Fruit fly (Drosophila melanogaster) whole organism, prepupa: ENCODE results near the gene OdsH.

ENCODE experiments used
- CG10631 ChIP-seq: fragments of 200-800 bp; sonication (Bioruptor generic); optimal IDR thresholded peaks from 2 replicates; lab custom pipeline; 2016; ENCODE audit warnings: missing biosample characterization, missing genetic modification characterization
- CG10669 ChIP-seq: fragments of 200-800 bp; sonication (Bioruptor generic); optimal IDR thresholded peaks from 3 replicates; lab custom pipeline; 2018; ENCODE audit warnings: missing biosample characterization, mild to moderate bottlenecking, missing genetic modification characterization, moderate library complexity
- CG11294 ChIP-seq: fragments of 200-800 bp; sonication (Bioruptor generic); IDR thresholded peaks from 2 replicates; pipeline ENCODE4 v1.3.6; 2022; ENCODE audit warnings: missing biosample characterization, missing genetic modification characterization
- CG15336 ChIP-seq: fragments of 200-800 bp; sonication (Bioruptor generic); IDR thresholded peaks from 2 replicates; pipeline ENCODE4 v1.3.6; 2022; ENCODE audit warnings: missing biosample characterization, missing genetic modification characterization
- CG16779 ChIP-seq: fragments of 200-800 bp; sonication (Bioruptor generic); optimal IDR thresholded peaks from 3 replicates; lab custom pipeline; 2017; ENCODE audit warnings: missing biosample characterization, mild to moderate bottlenecking, missing genetic modification characterization
- CG3032 ChIP-seq: fragments of 200-800 bp; optimal IDR thresholded peaks from 2 replicates; lab custom pipeline; 2019; ENCODE audit warnings: missing biosample characterization, mild to moderate bottlenecking, missing genetic modification characterization, moderate library complexity
- CG31627 ChIP-seq: fragments of 200-800 bp; sonication (Bioruptor generic); optimal IDR thresholded peaks from 3 replicates; lab custom pipeline; 2016; ENCODE audit warnings: missing biosample characterization, missing genetic modification characterization
- CG32006 ChIP-seq: fragments of 200-800 bp; sonication (Bioruptor generic); optimal IDR thresholded peaks from 3 replicates; lab custom pipeline; 2017; ENCODE audit warnings: missing biosample characterization, mild to moderate bottlenecking, missing genetic modification characterization
- CG34406 ChIP-seq: fragments of 200-800 bp; sonication (Bioruptor generic); optimal IDR thresholded peaks from 3 replicates; lab custom pipeline; 2016; ENCODE audit warnings: missing biosample characterization, missing genetic modification characterization
- CG3919 ChIP-seq: fragments of 200-800 bp; sonication (Bioruptor generic); optimal IDR thresholded peaks from 3 replicates; lab custom pipeline; 2016; ENCODE audit warnings: missing biosample characterization, missing genetic modification characterization
- CG4318 ChIP-seq: fragments of 200-800 bp; sonication (Bioruptor generic); optimal IDR thresholded peaks from 3 replicates; lab custom pipeline; 2017; ENCODE audit warnings: missing biosample characterization, mild to moderate bottlenecking, missing genetic modification characterization
- CG6163 ChIP-seq: fragments of 200-800 bp; sonication (Bioruptor generic); IDR thresholded peaks from 3 replicates; pipeline ENCODE4 v1.3.6; 2022; ENCODE audit warnings: missing biosample characterization, missing genetic modification characterization
- CG6276 ChIP-seq: fragments of 200-800 bp; sonication (Bioruptor generic); optimal IDR thresholded peaks from 2 replicates; lab custom pipeline; 2017; ENCODE audit warnings: missing biosample characterization, mild to moderate bottlenecking, missing genetic modification characterization
- CG6792 ChIP-seq: fragments of 200-800 bp; sonication (Bioruptor generic); optimal IDR thresholded peaks from 3 replicates; lab custom pipeline; 2016; ENCODE audit warnings: missing biosample characterization, missing genetic modification characterization
- CG6808 ChIP-seq: fragments of 200-800 bp; sonication (Bioruptor generic); optimal IDR thresholded peaks from 3 replicates; lab custom pipeline; 2017; ENCODE audit warnings: missing biosample characterization, missing genetic modification characterization, mild to moderate bottlenecking, moderate library complexity, missing genetic modification reagents
- CG6854 ChIP-seq: fragments of 200-800 bp; sonication (Bioruptor generic); optimal IDR thresholded peaks from 2 replicates; lab custom pipeline; 2017; ENCODE audit warnings: missing biosample characterization, mild to moderate bottlenecking, missing genetic modification characterization
- CG7368 ChIP-seq: fragments of 200-800 bp; sonication (Bioruptor generic); optimal IDR thresholded peaks from 3 replicates; lab custom pipeline; 2016; ENCODE audit warnings: missing biosample characterization, missing genetic modification characterization
- CG8119 ChIP-seq: fragments of 200-800 bp; sonication (Bioruptor generic); IDR thresholded peaks from 3 replicates; pipeline ENCODE4 v1.3.6; 2022; ENCODE audit warnings: missing biosample characterization, missing genetic modification characterization
- CG8319 ChIP-seq: fragments of 200-800 bp; sonication (Bioruptor generic); optimal IDR thresholded peaks from 3 replicates; lab custom pipeline; 2016; ENCODE audit warnings: missing biosample characterization, missing genetic modification characterization
- CG8632 ChIP-seq: fragments of 200-800 bp; sonication (Bioruptor generic); optimal IDR thresholded peaks from 3 replicates; lab custom pipeline; 2016; ENCODE audit warnings: missing biosample characterization, missing genetic modification characterization
- CG9139 ChIP-seq: fragments of 200-800 bp; sonication (Bioruptor generic); optimal IDR thresholded peaks from 3 replicates; lab custom pipeline; 2017; ENCODE audit warnings: missing biosample characterization, mild to moderate bottlenecking, missing genetic modification characterization
- Eip78C ChIP-seq: fragments of 200-800 bp; sonication (Bioruptor generic); peaks from one replicate; lab custom pipeline; 2016; ENCODE audit warnings: missing biosample characterization, missing genetic modification characterization
- Ets96B ChIP-seq: fragments of 200-800 bp; optimal IDR thresholded peaks from 2 replicates; lab custom pipeline; 2019; ENCODE audit warnings: missing biosample characterization, mild to moderate bottlenecking, missing genetic modification characterization, moderate library complexity
- Gug ChIP-seq: fragments of 200-800 bp; sonication (Bioruptor generic); IDR thresholded peaks from 2 replicates; pipeline ENCODE4 v1.3.6; 2022; ENCODE audit warnings: missing biosample characterization, missing genetic modification characterization
- Hr38 ChIP-seq: sonication (Bioruptor generic); optimal IDR thresholded peaks from 2 replicates; lab custom pipeline; 2016; ENCODE audit warnings: missing biosample characterization, missing genetic modification characterization
- Hr4 ChIP-seq: fragments of 200-800 bp; sonication (Bioruptor generic); optimal IDR thresholded peaks from 3 replicates; lab custom pipeline; 2016; ENCODE audit warnings: missing biosample characterization, missing genetic modification characterization
- Lpt ChIP-seq: fragments of 200-800 bp; sonication (Bioruptor generic); optimal IDR thresholded peaks from 3 replicates; lab custom pipeline; 2016; ENCODE audit warnings: missing biosample characterization, missing genetic modification characterization
- Met ChIP-seq: fragments of 200-800 bp; sonication (Bioruptor generic); optimal IDR thresholded peaks from 3 replicates; lab custom pipeline; 2016; ENCODE audit warnings: missing biosample characterization, missing genetic modification characterization
- OdsH ChIP-seq: fragments of 200-800 bp; sonication (Bioruptor generic); optimal IDR thresholded peaks from 3 replicates; lab custom pipeline; 2016; ENCODE audit warnings: missing biosample characterization, missing genetic modification characterization
- Sox14 ChIP-seq: fragments of 200-800 bp; sonication (Bioruptor generic); optimal IDR thresholded peaks from 3 replicates; lab custom pipeline; 2016; ENCODE audit warnings: missing biosample characterization, missing genetic modification characterization
- Sox15 ChIP-seq: fragments of 200-800 bp; sonication (Bioruptor generic); optimal IDR thresholded peaks from 3 replicates; lab custom pipeline; 2016; ENCODE audit warnings: missing biosample characterization, missing genetic modification characterization
- dsx ChIP-seq: fragments of 200-800 bp; optimal IDR thresholded peaks from 3 replicates; lab custom pipeline; 2019; ENCODE audit warnings: missing biosample characterization, mild to moderate bottlenecking, missing genetic modification characterization, moderate library complexity; ENCODE audit not compliant: poor library complexity, severe bottlenecking
- eg ChIP-seq: fragments of 200-800 bp; sonication (Bioruptor generic); IDR thresholded peaks from 3 replicates; pipeline ENCODE4 v1.3.6; 2022; ENCODE audit warnings: missing biosample characterization, missing genetic modification characterization
- fd59A ChIP-seq: fragments of 200-800 bp; sonication (Bioruptor generic); optimal IDR thresholded peaks from 2 replicates; lab custom pipeline; 2017; ENCODE audit warnings: missing biosample characterization, mild to moderate bottlenecking, missing genetic modification characterization, missing genetic modification reagents
- fd85E ChIP-seq: fragments of 200-800 bp; sonication (Bioruptor generic); optimal IDR thresholded peaks from 3 replicates; lab custom pipeline; 2016; ENCODE audit warnings: missing biosample characterization, missing genetic modification characterization
- fkh ChIP-seq: fragments of 200-800 bp; sonication (Bioruptor generic); optimal IDR thresholded peaks from 3 replicates; lab custom pipeline; 2017; ENCODE audit warnings: missing biosample characterization, mild to moderate bottlenecking, missing genetic modification characterization, moderate library complexity
- lz ChIP-seq: fragments of 200-800 bp; sonication (Bioruptor generic); optimal IDR thresholded peaks from 3 replicates; lab custom pipeline; 2016; ENCODE audit warnings: missing biosample characterization, missing genetic modification characterization
- net ChIP-seq: fragments of 200-800 bp; sonication (Bioruptor generic); optimal IDR thresholded peaks from 3 replicates; lab custom pipeline; 2016; ENCODE audit warnings: missing biosample characterization, missing genetic modification characterization
- salr ChIP-seq, 2 experiments: fragments of 200-800 bp; sonication (Bioruptor generic); optimal IDR thresholded peaks; 3 replicates each; lab custom pipeline; 2016 to 2018; ENCODE audit warnings: missing biosample characterization in 2 of 2, missing genetic modification characterization in 2 of 2, mild to moderate bottlenecking in 1 of 2
- spab ChIP-seq: fragments of 200-800 bp; sonication (Bioruptor generic); optimal IDR thresholded peaks from 2 replicates; lab custom pipeline; 2017; ENCODE audit warnings: missing biosample characterization, mild to moderate bottlenecking, missing genetic modification characterization, missing genetic modification reagents
- ss ChIP-seq, 2 experiments: fragments of 200-800 bp; sonication (Bioruptor generic); optimal IDR thresholded peaks; 2 replicates in 1 of 2; 3 replicates in 1 of 2; lab custom pipeline; 2017 to 2018; ENCODE audit warnings: mild to moderate bottlenecking in 2 of 2, missing biosample characterization in 2 of 2, missing genetic modification characterization in 2 of 2, moderate library complexity in 1 of 2
- svp ChIP-seq: fragments of 200-800 bp; sonication (Bioruptor generic); peaks from one replicate; lab custom pipeline; 2016; ENCODE audit warnings: missing biosample characterization, missing genetic modification characterization
- topi ChIP-seq: fragments of 200-800 bp; sonication (Bioruptor generic); optimal IDR thresholded peaks from 3 replicates; lab custom pipeline; 2016; ENCODE audit warnings: missing biosample characterization, missing genetic modification characterization

The OdsH gene

dm6 chrX:17832163-17833014, 41.6 kb downstream of the OdsH start (continued):
- TF ChIP-seq Sox15 (GFP tag; lab: Kevin White, UChicago) (no peak), salr (GFP tag; optimal IDR thresholded peaks at IDR 0.05; lab: Kevin White, UChicago) (no peak), CG4318 (GFP tag; lab: Kevin White, UChicago) (peak; percentile 6), eg (GFP tag; lab: Robert Waterston, UW) (no peak), Gug (GFP tag; lab: Robert Waterston, UW) (no peak), OdsH (GFP tag; lab: Kevin White, UChicago) (peak; percentile 56), fd85E (GFP tag; lab: Kevin White, UChicago) (no peak), CG8632 (no peak), CG8319 (GFP tag; lab: Kevin White, UChicago) (no peak), CG10631 (GFP tag; lab: Kevin White, UChicago) (no peak), CG34406 (GFP tag; lab: Kevin White, UChicago) (no peak), CG31627 (GFP tag; lab: Kevin White, UChicago) (no peak), fkh (GFP tag; lab: Kevin White, UChicago) (peak; percentile 10), topi (GFP tag; lab: Kevin White, UChicago) (no peak), Lpt (GFP tag; lab: Kevin White, UChicago) (peak; percentile 20), lz (GFP tag; lab: Kevin White, UChicago) (no peak), CG11294 (GFP tag; lab: Robert Waterston, UW) (no peak), CG10669 (GFP tag; lab: Kevin White, UChicago) (no peak), svp (GFP tag; lab: Kevin White, UChicago) (peak; percentile 65), CG3919 (no peak), CG6854 (GFP tag; lab: Kevin White, UChicago) (no peak), ss (GFP tag; optimal IDR thresholded peaks at IDR 0.05; lab: Kevin White, UChicago) (no peak), CG9139 (GFP tag; lab: Kevin White, UChicago) (no peak), CG7368 (GFP tag; lab: Kevin White, UChicago) (no peak), CG32006 (peak; percentile 53), Hr4 (peak; percentile 21), Met (GFP tag; lab: Kevin White, UChicago) (peak; percentile 9)

dm6 chrX:17833986-17834385, 43.2 kb downstream of the OdsH start:
- TF ChIP-seq Eip78C (GFP tag; lab: Kevin White, UChicago) (peak; percentile 38), net (no peak), eg (GFP tag; lab: Robert Waterston, UW) (0 out of 3 replicates have a peak, but pooled peaks have one; percentile 30), Met (GFP tag; lab: Kevin White, UChicago) (no peak), CG32006 (no peak), CG6163 (GFP tag; lab: Robert Waterston, UW) (0 out of 3 replicates have a peak, but pooled peaks have one; percentile 16)

- TF ChIP-seq Eip78C (GFP tag; lab: Kevin White, UChicago): peak; percentile 40
- no peak for TF ChIP-seq CG6792 (GFP tag; lab: Kevin White, UChicago)
These were observed 43.9 kb downstream of the OdsH start for dm6 chrX:17834754-17835153.

dm6 chrX:17836420-17836932, 45.7 kb downstream of the OdsH start:
- TF ChIP-seq CG6808 (peak; percentile 43), CG10669 (GFP tag; lab: Kevin White, UChicago) (peak; percentile 30), CG6792 (GFP tag; lab: Kevin White, UChicago) (no peak), CG10631 (GFP tag; lab: Kevin White, UChicago) (peak; percentile 22), spab (GFP tag; lab: Kevin White, UChicago) (peak; percentile 32), CG6276 (GFP tag; lab: Kevin White, UChicago) (peak; percentile 23), Hr4 (peak; percentile 21), CG16779 (tag; lab: Kevin White, UChicago) (no peak), CG32006 (peak; percentile 52), CG3032 (tag; lab: Kevin White, UChicago) (peak; percentile 45), Sox14 (GFP tag; lab: Kevin White, UChicago) (no peak), CG8119 (0 out of 3 replicates have a peak, but pooled peaks have one; percentile 23), fd59A (GFP tag; lab: Kevin White, UChicago) (peak; percentile 23), CG8632 (peak; percentile 2), CG15336 (GFP tag; lab: Robert Waterston, UW) (peak; percentile 31; the same call in 1 of the 2 replicates), Ets96B (tag; lab: Kevin White, UChicago) (peak; percentile 39), dsx (GFP tag; lab: Kevin White, UChicago) (peak; percentile 35), OdsH (GFP tag; lab: Kevin White, UChicago) (peak; percentile 58), Hr38 (GFP tag; lab: Kevin White, UChicago) (no peak), salr (GFP tag; optimal IDR thresholded peaks at IDR 0.05; lab: Kevin White, UChicago) (no peak), ss (GFP tag; optimal IDR thresholded peaks at IDR 0.05; lab: Kevin White, UChicago) (peak in 1 of 2 experiments; percentile 60)
